Fruit fly (Drosophila melanogaster) whole organism, prepupa: Measurements from ENCODE around the gene Irk3.
A peak's percentile ranks its signal among the peaks of the same experiment; 100 is the strongest.

ENCODE experiments used
- CG10631 ChIP-seq: fragments of 200-800 bp; sonication (Bioruptor generic); optimal IDR thresholded peaks from 2 replicates; lab custom pipeline; 2016; ENCODE audit warnings: missing biosample characterization, missing genetic modification characterization
- CG10669 ChIP-seq: fragments of 200-800 bp; sonication (Bioruptor generic); optimal IDR thresholded peaks from 3 replicates; lab custom pipeline; 2018; ENCODE audit warnings: missing biosample characterization, mild to moderate bottlenecking, missing genetic modification characterization, moderate library complexity
- CG15336 ChIP-seq: fragments of 200-800 bp; sonication (Bioruptor generic); IDR thresholded peaks from 2 replicates; pipeline ENCODE4 v1.3.6; 2022; ENCODE audit warnings: missing biosample characterization, missing genetic modification characterization
- CG16779 ChIP-seq: fragments of 200-800 bp; sonication (Bioruptor generic); optimal IDR thresholded peaks from 3 replicates; lab custom pipeline; 2017; ENCODE audit warnings: missing biosample characterization, mild to moderate bottlenecking, missing genetic modification characterization
- CG3032 ChIP-seq: fragments of 200-800 bp; optimal IDR thresholded peaks from 2 replicates; lab custom pipeline; 2019; ENCODE audit warnings: missing biosample characterization, mild to moderate bottlenecking, missing genetic modification characterization, moderate library complexity
- CG3919 ChIP-seq: fragments of 200-800 bp; sonication (Bioruptor generic); optimal IDR thresholded peaks from 3 replicates; lab custom pipeline; 2016; ENCODE audit warnings: missing biosample characterization, missing genetic modification characterization
- CG6163 ChIP-seq: fragments of 200-800 bp; sonication (Bioruptor generic); IDR thresholded peaks from 3 replicates; pipeline ENCODE4 v1.3.6; 2022; ENCODE audit warnings: missing biosample characterization, missing genetic modification characterization
- CG6276 ChIP-seq: fragments of 200-800 bp; sonication (Bioruptor generic); optimal IDR thresholded peaks from 2 replicates; lab custom pipeline; 2017; ENCODE audit warnings: missing biosample characterization, mild to moderate bottlenecking, missing genetic modification characterization
- CG6792 ChIP-seq: fragments of 200-800 bp; sonication (Bioruptor generic); optimal IDR thresholded peaks from 3 replicates; lab custom pipeline; 2016; ENCODE audit warnings: missing biosample characterization, missing genetic modification characterization
- CG6808 ChIP-seq: fragments of 200-800 bp; sonication (Bioruptor generic); optimal IDR thresholded peaks from 3 replicates; lab custom pipeline; 2017; ENCODE audit warnings: missing biosample characterization, missing genetic modification characterization, mild to moderate bottlenecking, moderate library complexity, missing genetic modification reagents
- CG6854 ChIP-seq: fragments of 200-800 bp; sonication (Bioruptor generic); optimal IDR thresholded peaks from 2 replicates; lab custom pipeline; 2017; ENCODE audit warnings: missing biosample characterization, mild to moderate bottlenecking, missing genetic modification characterization
- CG8319 ChIP-seq: fragments of 200-800 bp; sonication (Bioruptor generic); optimal IDR thresholded peaks from 3 replicates; lab custom pipeline; 2016; ENCODE audit warnings: missing biosample characterization, missing genetic modification characterization
- Eip78C ChIP-seq: fragments of 200-800 bp; sonication (Bioruptor generic); peaks from one replicate; lab custom pipeline; 2016; ENCODE audit warnings: missing biosample characterization, missing genetic modification characterization
- Gug ChIP-seq: fragments of 200-800 bp; sonication (Bioruptor generic); IDR thresholded peaks from 2 replicates; pipeline ENCODE4 v1.3.6; 2022; ENCODE audit warnings: missing biosample characterization, missing genetic modification characterization
- Hr38 ChIP-seq: sonication (Bioruptor generic); optimal IDR thresholded peaks from 2 replicates; lab custom pipeline; 2016; ENCODE audit warnings: missing biosample characterization, missing genetic modification characterization
- Hr39 ChIP-seq: fragments of 200-800 bp; sonication (Bioruptor generic); optimal IDR thresholded peaks from 2 replicates; lab custom pipeline; 2016; ENCODE audit warnings: missing biosample characterization, missing genetic modification characterization
- OdsH ChIP-seq: fragments of 200-800 bp; sonication (Bioruptor generic); optimal IDR thresholded peaks from 3 replicates; lab custom pipeline; 2016; ENCODE audit warnings: missing biosample characterization, missing genetic modification characterization
- Sox102F ChIP-seq: fragments of 200-800 bp; sonication (Bioruptor generic); optimal IDR thresholded peaks from 2 replicates; lab custom pipeline; 2016; ENCODE audit warnings: missing biosample characterization, mild to moderate bottlenecking, missing genetic modification characterization
- Sox14 ChIP-seq: fragments of 200-800 bp; sonication (Bioruptor generic); optimal IDR thresholded peaks from 3 replicates; lab custom pipeline; 2016; ENCODE audit warnings: missing biosample characterization, missing genetic modification characterization
- Sox15 ChIP-seq: fragments of 200-800 bp; sonication (Bioruptor generic); optimal IDR thresholded peaks from 3 replicates; lab custom pipeline; 2016; ENCODE audit warnings: missing biosample characterization, missing genetic modification characterization
- eg ChIP-seq: fragments of 200-800 bp; sonication (Bioruptor generic); IDR thresholded peaks from 3 replicates; pipeline ENCODE4 v1.3.6; 2022; ENCODE audit warnings: missing biosample characterization, missing genetic modification characterization
- esn ChIP-seq: fragments of 200-800 bp; sonication (Bioruptor generic); optimal IDR thresholded peaks from 2 replicates; lab custom pipeline; 2016; ENCODE audit warnings: missing biosample characterization, mild to moderate bottlenecking, missing genetic modification characterization, moderate library complexity
- fd85E ChIP-seq: fragments of 200-800 bp; sonication (Bioruptor generic); optimal IDR thresholded peaks from 3 replicates; lab custom pipeline; 2016; ENCODE audit warnings: missing biosample characterization, missing genetic modification characterization
- salr ChIP-seq, 2 experiments: fragments of 200-800 bp; sonication (Bioruptor generic); optimal IDR thresholded peaks; 3 replicates each; lab custom pipeline; 2016 to 2018; ENCODE audit warnings: missing biosample characterization in 2 of 2, missing genetic modification characterization in 2 of 2, mild to moderate bottlenecking in 1 of 2
- svp ChIP-seq: fragments of 200-800 bp; sonication (Bioruptor generic); peaks from one replicate; lab custom pipeline; 2016; ENCODE audit warnings: missing biosample characterization, missing genetic modification characterization

Irk3 gene

dm6 chr2L:18663395-18663794, 50.2 kb downstream of the Irk3 start (continued):
- TF ChIP-seq CG10669 (GFP tag; lab: Kevin White, UChicago) (no peak), CG6792 (GFP tag; lab: Kevin White, UChicago) (no peak), OdsH (GFP tag; lab: Kevin White, UChicago) (peak; percentile 35), CG3919 (GFP tag; lab: Kevin White, UChicago) (peak; percentile 18), CG6854 (GFP tag; lab: Kevin White, UChicago) (no peak), Sox15 (no peak), Hr38 (no peak), Hr39 (GFP tag; lab: Kevin White, UChicago) (no peak), Gug (GFP tag; lab: Robert Waterston, UW) (peak; percentile 23; the same call in 1 of the 2 replicates), CG16779 (tag; lab: Kevin White, UChicago) (no peak), salr (GFP tag; optimal IDR thresholded peaks at IDR 0.05; lab: Kevin White, UChicago) (peak in 1 of 2 experiments; percentile 19), CG6163 (peak; percentile 52; the same call in 2 of the 3 replicates), fd85E (GFP tag; lab: Kevin White, UChicago) (no peak), Eip78C (GFP tag; lab: Kevin White, UChicago) (peak; percentile 74), esn (peak; percentile 39), CG6808 (GFP tag; lab: Kevin White, UChicago) (no peak), Sox102F (no peak), eg (GFP tag; lab: Robert Waterston, UW) (peak; percentile 57), CG15336 (GFP tag; lab: Robert Waterston, UW) (peak; percentile 52), CG10631 (GFP tag; lab: Kevin White, UChicago) (peak; percentile 26), CG3032 (tag; lab: Kevin White, UChicago) (no peak), CG8319 (GFP tag; lab: Kevin White, UChicago) (no peak), svp (peak; percentile 70), Sox14 (GFP tag; lab: Kevin White, UChicago) (peak; percentile 19), CG6276 (GFP tag; lab: Kevin White, UChicago) (peak; percentile 22)
